Worm (Caenorhabditis elegans) whole organism, L2 larva: ENCODE data around the gene nhr-51.

Experiments
- ama-1 ChIP-seq: fragments of 150-350 bp; optimal IDR thresholded peaks from 2 replicates; lab custom pipeline; 2018; ENCODE audit warnings: inconsistent platforms
- unc-39 ChIP-seq: fragments of 150-350 bp; optimal IDR thresholded peaks from 2 replicates; lab custom pipeline; 2014; ENCODE audit warnings: missing biosample characterization, missing genetic modification characterization
- ztf-11 ChIP-seq: sonication (generic microtip); optimal IDR thresholded peaks from 2 replicates; lab custom pipeline; 2017; ENCODE audit warnings: missing biosample characterization, missing genetic modification characterization

DNA sequence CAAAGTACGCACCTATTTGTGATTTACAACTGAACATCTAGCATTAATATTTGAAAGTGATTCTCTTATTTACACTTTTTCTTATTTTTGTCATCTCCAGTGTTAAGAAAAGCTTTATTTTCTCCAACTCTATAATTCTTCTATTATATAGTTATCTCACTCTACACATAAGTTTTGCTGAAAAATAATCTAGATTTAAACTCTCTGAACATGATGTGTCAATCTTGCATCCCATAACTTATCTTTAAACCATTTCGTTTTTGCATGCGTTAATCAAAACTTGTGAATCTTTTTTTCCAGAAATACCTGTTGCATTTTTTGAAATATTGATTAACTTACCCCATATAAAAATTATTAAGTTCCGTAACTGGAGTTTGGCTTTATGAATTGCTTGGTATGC lies 16.1 kb downstream of the nhr-51 start, which contains the start of gene nhr-268:
- no peak for TF ChIP-seq ztf-11
- TF ChIP-seq ama-1 (lab: Kevin White, UChicago) = no peak
- TF ChIP-seq unc-39 (tag; lab: Kevin White, UChicago) = no peak
